Worm (Caenorhabditis elegans) whole organism, L1 larva: ENCODE results near the gene R03H10.11.

Source experiments
- dpl-1 ChIP-seq, 3 experiments: fragments of 150-350 bp in 2 of 3; sonication (generic microtip) in 1 of 3; optimal IDR thresholded peaks; 2 replicates each; lab custom pipeline; 2014 to 2017; ENCODE audit warnings: missing biosample characterization in 3 of 3, missing genetic modification characterization in 3 of 3, missing genetic modification reagents in 3 of 3
- fkh-10 ChIP-seq: sonication (generic microtip); optimal IDR thresholded peaks from 2 replicates; lab custom pipeline; 2017; ENCODE audit warnings: missing biosample characterization, missing genetic modification reagents, missing genetic modification characterization
- skn-1 ChIP-seq: fragments of 150-350 bp; optimal IDR thresholded peaks from 2 replicates; lab custom pipeline; 2014; ENCODE audit warnings: missing biosample characterization, missing genetic modification characterization
- ztf-11 ChIP-seq, 2 experiments: sonication (generic microtip); optimal IDR thresholded peaks; 2 replicates each; lab custom pipeline; 2016 to 2017; ENCODE audit warnings: missing genetic modification characterization in 2 of 2, missing biosample characterization in 1 of 2, missing compliant biosample characterization in 1 of 2

- TF ChIP-seq skn-1 (tag; lab: Kevin White, UChicago) (no peak), ztf-11 (tag; optimal IDR thresholded peaks at IDR 0.05; lab: Kevin White, UChicago) (no peak), fkh-10 (no peak), dpl-1 (GFP tag; optimal IDR thresholded peaks at IDR 0.05; lab: Kevin White, UChicago) (no peak)
These were observed 3.9 kb downstream of the R03H10.11 start, which contains the start of gene cpna-1 for ce11 chrII:4186364-4186763.
